Worm (Caenorhabditis elegans): ENCODE data around the gene nhr-92.

DNA sequence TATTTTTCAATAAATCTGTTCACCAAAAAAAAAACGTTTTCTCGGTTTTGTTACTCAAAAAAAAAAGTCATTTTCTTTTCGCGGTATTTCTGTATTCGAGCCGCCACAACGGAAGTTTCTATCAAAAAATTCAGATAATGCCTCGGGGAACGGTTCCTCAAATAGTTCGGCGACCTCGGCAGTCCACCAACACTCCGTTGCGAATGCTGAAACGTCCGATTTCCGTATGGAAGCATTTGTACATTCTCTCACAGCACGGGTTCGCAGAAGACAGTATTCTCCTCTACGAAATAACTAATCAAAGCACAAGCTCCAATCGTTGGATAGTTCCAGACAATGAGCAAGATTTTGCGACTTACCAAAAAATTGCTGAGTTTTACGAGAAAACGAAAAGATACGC is 40.1 kb downstream of the nhr-92 start, which contains the start of gene Y41D4B.4:
- TF ChIP-seq ama-1 (optimal IDR thresholded peaks at IDR 0.05) = no peak
- TF ChIP-seq lin-11 (tag; optimal IDR thresholded peaks at IDR 0.05) = no peak
- TF ChIP-seq ceh-19 (GFP tag; optimal IDR thresholded peaks at IDR 0.05) = no peak
